Worm (Caenorhabditis elegans): Measurements from ENCODE around the gene nst-1.

- TF ChIP-seq pqm-1 (tag; optimal IDR thresholded peaks at IDR 0.05), result no peak
- TF ChIP-seq egl-27 (tag; optimal IDR thresholded peaks at IDR 0.05), result no peak
- TF ChIP-seq unc-62 (GFP tag; optimal IDR thresholded peaks at IDR 0.05), result no peak
- TF ChIP-seq pax-3 (tag; optimal IDR thresholded peaks at IDR 0.05), result no peak
- no peak for TF ChIP-seq lin-39 (tag; optimal IDR thresholded peaks at IDR 0.05)
- TF ChIP-seq fos-1 (tag; optimal IDR thresholded peaks at IDR 0.05), result no peak
- no peak for TF ChIP-seq aha-1 (tag; optimal IDR thresholded peaks at IDR 0.05)
- no peak for TF ChIP-seq nhr-77 (tag; optimal IDR thresholded peaks at IDR 0.05)
Observed at ce11 chrII:8256013-8256412, 27.0 kb downstream of the nst-1 start, which contains the start of gene F35C11.7.
